Fruit fly (Drosophila melanogaster): ENCODE results near the gene RpS10b.

- TF ChIP-seq CG8319 (GFP tag; optimal IDR thresholded peaks at IDR 0.05) (no peak), CG31627 (GFP tag; optimal IDR thresholded peaks at IDR 0.05) (no peak), Eip93F (GFP tag; optimal IDR thresholded peaks at IDR 0.05) (no peak), CG11902 (GFP tag; optimal IDR thresholded peaks at IDR 0.05) (no peak), esn (GFP tag; optimal IDR thresholded peaks at IDR 0.05) (no peak), fd59A (GFP tag; optimal IDR thresholded peaks at IDR 0.05) (no peak), fkh (GFP tag; optimal IDR thresholded peaks at IDR 0.05) (peak; percentile 77), dac (GFP tag; optimal IDR thresholded peaks at IDR 0.05) (no peak), Sox15 (GFP tag; optimal IDR thresholded peaks at IDR 0.05) (no peak), eg (GFP tag; IDR thresholded peaks at IDR 0.05) (no peak), CG9139 (GFP tag; optimal IDR thresholded peaks at IDR 0.05) (no peak), Ets21C (GFP tag; optimal IDR thresholded peaks at IDR 0.05) (no peak), CG3032 (tag; optimal IDR thresholded peaks at IDR 0.05) (no peak), dsx (GFP tag; optimal IDR thresholded peaks at IDR 0.05; ENCODE audit: poor library complexity, severe bottlenecking) (no peak)
These were observed 10.3 kb downstream of the RpS10b start for dm6 chrX:19608042-19608609.
